Fruit fly (Drosophila melanogaster): ENCODE results near the gene Vps60.

The Vps60 gene

dm6 chr3L:17577530-17578351 is 43.7 kb downstream of the Vps60 start (continued):
- TF ChIP-seq CG1602 (GFP tag; optimal IDR thresholded peaks at IDR 0.05), result no peak
- no peak for TF ChIP-seq al (GFP tag; IDR thresholded peaks at IDR 0.05)
- TF ChIP-seq Ets65A (GFP tag), result peak; percentile 90
- TF ChIP-seq ranshi (GFP tag; IDR thresholded peaks at IDR 0.05), result no peak
- no peak for TF ChIP-seq CG11398 (GFP tag; optimal IDR thresholded peaks at IDR 0.05)
- TF ChIP-seq HLH4C (GFP tag; IDR thresholded peaks at IDR 0.05; ENCODE audit: partially characterized antibody), result no peak
- no peak for TF ChIP-seq h (optimal IDR thresholded peaks at IDR 0.05)
- peak; percentile 67 to 86 for TF ChIP-seq Trl (optimal IDR thresholded peaks at IDR 0.05)
- TF ChIP-seq Trl (GFP tag; optimal IDR thresholded peaks at IDR 0.05), result no peak
- no peak for TF ChIP-seq CG7963 (GFP tag; IDR thresholded peaks at IDR 0.05; ENCODE audit: partially characterized antibody)
- TF ChIP-seq pzg (GFP tag; optimal IDR thresholded peaks at IDR 0.05), result no peak
- TF ChIP-seq trh (GFP tag; optimal IDR thresholded peaks at IDR 0.05), result no peak
- no peak for TF ChIP-seq bowl (GFP tag; IDR thresholded peaks at IDR 0.05)
- no peak for TF ChIP-seq abd-A (tag; optimal IDR thresholded peaks at IDR 0.05)
- TF ChIP-seq CG30403 (GFP tag; optimal IDR thresholded peaks at IDR 0.05), result no peak
- TF ChIP-seq CG12391 (tag; optimal IDR thresholded peaks at IDR 0.05), result no peak
- no peak for TF ChIP-seq kah (GFP tag; optimal IDR thresholded peaks at IDR 0.05)
- TF ChIP-seq CG10209 (GFP tag; optimal IDR thresholded peaks at IDR 0.05), result no peak
- TF ChIP-seq Blimp-1 (GFP tag; optimal IDR thresholded peaks at IDR 0.05), result peak; percentile 90
- no peak for TF ChIP-seq CG34224 (GFP tag; IDR thresholded peaks at IDR 0.05; ENCODE audit: partially characterized antibody)
- TF ChIP-seq zen2 (GFP tag; IDR thresholded peaks at IDR 0.05; ENCODE audit: partially characterized antibody), result 0 out of 3 replicates have a peak, but pooled peaks have one; percentile 11
- no peak for TF ChIP-seq BtbVII (GFP tag; optimal IDR thresholded peaks at IDR 0.05)
- TF ChIP-seq pan (optimal IDR thresholded peaks at IDR 0.05), result no peak
- no peak for TF ChIP-seq pan (GFP tag; optimal IDR thresholded peaks at IDR 0.05 in 1 of 2, IDR thresholded peaks at IDR 0.05 in 1 of 2)
- 0 out of 3 replicates have a peak, but pooled peaks have one; percentile 32 for TF ChIP-seq sr (GFP tag; IDR thresholded peaks at IDR 0.05)
- TF ChIP-seq Hr39 (optimal IDR thresholded peaks at IDR 0.05), result peak; percentile 71

DNA sequence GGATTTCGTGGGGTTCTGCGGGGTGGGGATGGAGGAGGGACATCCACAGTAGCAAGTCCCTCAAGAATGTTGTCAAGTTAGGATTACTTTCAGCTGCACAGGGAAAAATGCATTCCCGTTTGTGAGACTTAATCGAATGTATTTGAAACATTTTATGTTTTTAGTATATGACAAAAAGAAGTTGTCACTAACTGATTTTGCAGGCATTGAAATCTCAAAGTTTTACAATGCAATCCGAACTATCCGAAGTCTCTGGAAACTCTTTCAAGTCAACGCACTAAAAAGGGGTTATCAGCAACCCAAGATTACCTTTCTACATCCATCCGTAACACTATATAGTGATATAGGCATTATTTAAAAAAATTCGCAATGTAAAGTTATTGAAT is 44.5 kb downstream of the Vps60 start:
- TF ChIP-seq CG18011 (GFP tag; optimal IDR thresholded peaks at IDR 0.05) (no peak), jing (GFP tag; optimal IDR thresholded peaks at IDR 0.05) (no peak), her (GFP tag; optimal IDR thresholded peaks at IDR 0.05) (no peak), Blimp-1 (GFP tag; optimal IDR thresholded peaks at IDR 0.05) (no peak), Dip2 (GFP tag; IDR thresholded peaks at IDR 0.05) (no peak), CG9932 (GFP tag; IDR thresholded peaks at IDR 0.05) (no peak), bsh (GFP tag; optimal IDR thresholded peaks at IDR 0.05) (peak in 1 of 2 experiments; percentile 18), gcm (GFP tag; optimal IDR thresholded peaks at IDR 0.05) (no peak)

- TF ChIP-seq Med (GFP tag) (peak; percentile 83), CG12769 (tag; optimal IDR thresholded peaks at IDR 0.05) (peak; percentile 25), sd (tag; optimal IDR thresholded peaks at IDR 0.05) (peak; percentile 23), CG11085 (GFP tag; IDR thresholded peaks at IDR 0.05) (no peak), CG13123 (GFP tag; optimal IDR thresholded peaks at IDR 0.05) (no peak), sens (GFP tag) (peak; percentile 61), Asciz (GFP tag; optimal IDR thresholded peaks at IDR 0.05) (peak; percentile 19), Sox102F (GFP tag; optimal IDR thresholded peaks at IDR 0.05) (no peak), Blimp-1 (GFP tag; optimal IDR thresholded peaks at IDR 0.05) (peak; percentile 19), CG7357 (GFP tag; IDR thresholded peaks at IDR 0.05) (no peak), H2.0 (GFP tag; IDR thresholded peaks at IDR 0.05) (0 out of 2 replicates have a peak, but pooled peaks have one; percentile 15), Dll (GFP tag; IDR thresholded peaks at IDR 0.05; ENCODE audit: partially characterized antibody) (peak; percentile 37; the same call in 1 of the 4 replicates), CG3407 (GFP tag; optimal IDR thresholded peaks at IDR 0.05) (peak; percentile 9), Neu2 (GFP tag; optimal IDR thresholded peaks at IDR 0.05; ENCODE audit: borderline replicate concordance) (no peak), cg (GFP tag; optimal IDR thresholded peaks at IDR 0.05) (peak; percentile 95)
These were observed 45.1 kb downstream of the Vps60 start for dm6 chr3L:17576093-17576885.

Measured in whole organism, embryonic.